Fruit fly (Drosophila melanogaster) whole organism, embryonic: ENCODE results near the gene Reck.

Source experiments
- ATbp ChIP-seq: fragments of 200-800 bp; sonication (Bioruptor generic); optimal IDR thresholded peaks from 2 replicates; lab custom pipeline; 2017; ENCODE audit warnings: missing biosample characterization, mild to moderate bottlenecking, missing genetic modification characterization, missing genetic modification reagents
- Asciz ChIP-seq: fragments of 200-800 bp; sonication (Bioruptor generic); optimal IDR thresholded peaks from 2 replicates; lab custom pipeline; 2017; ENCODE audit warnings: missing biosample characterization, mild to moderate bottlenecking, missing genetic modification characterization, missing genetic modification reagents
- Blimp-1 ChIP-seq: fragments of 200-800 bp; sonication (Bioruptor generic); optimal IDR thresholded peaks from 3 replicates; lab custom pipeline; 2018; ENCODE audit warnings: missing biosample characterization, missing genetic modification characterization, mild to moderate bottlenecking, moderate library complexity, missing genetic modification reagents
- BtbVII ChIP-seq: fragments of 200-800 bp; sonication (Bioruptor generic); optimal IDR thresholded peaks from 3 replicates; lab custom pipeline; 2017; ENCODE audit warnings: missing biosample characterization, mild to moderate bottlenecking, missing genetic modification characterization
- CG10543 ChIP-seq: fragments of 200-800 bp; sonication (Bioruptor generic); optimal IDR thresholded peaks from 3 replicates; lab custom pipeline; 2017; ENCODE audit warnings: missing biosample characterization, mild to moderate bottlenecking, missing genetic modification characterization, moderate library complexity
- CG11398 ChIP-seq: fragments of 200-800 bp; sonication (Bioruptor generic); optimal IDR thresholded peaks from 2 replicates; lab custom pipeline; 2016; ENCODE audit warnings: missing biosample characterization, missing genetic modification characterization
- CG12155 ChIP-seq: fragments of 200-800 bp; sonication (Bioruptor generic); optimal IDR thresholded peaks from 3 replicates; lab custom pipeline; 2016; ENCODE audit warnings: missing biosample characterization, missing genetic modification characterization
- CG13296 ChIP-seq: fragments of 200-800 bp; sonication (Bioruptor generic); optimal IDR thresholded peaks from 3 replicates; lab custom pipeline; 2018; ENCODE audit warnings: missing biosample characterization, mild to moderate bottlenecking, missing genetic modification characterization
- CG14050 ChIP-seq: fragments of 200-800 bp; sonication (Bioruptor generic); IDR thresholded peaks from 3 replicates; pipeline ENCODE4 v1.3.6; 2022; ENCODE audit warnings: missing biosample characterization, missing genetic modification characterization
- CG15269 ChIP-seq: fragments of 200-800 bp; sonication (Bioruptor generic); optimal IDR thresholded peaks from 2 replicates; lab custom pipeline; 2018; ENCODE audit warnings: missing biosample characterization, mild to moderate bottlenecking, missing genetic modification characterization, moderate library complexity
- CG17186 ChIP-seq: fragments of 200-800 bp; sonication (Bioruptor generic); optimal IDR thresholded peaks from 3 replicates; lab custom pipeline; 2017; ENCODE audit warnings: missing biosample characterization, missing genetic modification reagents, missing genetic modification characterization
- CG17328 ChIP-seq: fragments of 200-800 bp; sonication (Bioruptor generic); IDR thresholded peaks from 2 replicates; pipeline ENCODE4 v1.3.6; 2022; ENCODE audit warnings: missing biosample characterization, missing genetic modification characterization
- CG2712 ChIP-seq: fragments of 200-800 bp; optimal IDR thresholded peaks from 3 replicates; lab custom pipeline; 2019; ENCODE audit warnings: missing biosample characterization, mild to moderate bottlenecking, missing genetic modification characterization, moderate library complexity
- CG31388 ChIP-seq: fragments of 200-800 bp; sonication (Bioruptor generic); optimal IDR thresholded peaks from 2 replicates; lab custom pipeline; 2016; ENCODE audit warnings: missing biosample characterization, missing genetic modification characterization
- CG4282 ChIP-seq: fragments of 200-800 bp; sonication (Bioruptor generic); optimal IDR thresholded peaks from 2 replicates; lab custom pipeline; 2016; ENCODE audit warnings: missing biosample characterization, missing genetic modification characterization
- CG4707 ChIP-seq: fragments of 200-800 bp; sonication (Bioruptor generic); optimal IDR thresholded peaks from 2 replicates; lab custom pipeline; 2018; ENCODE audit warnings: missing biosample characterization, mild to moderate bottlenecking, missing genetic modification characterization, moderate library complexity
- CG6254 ChIP-seq: fragments of 200-800 bp; sonication (Bioruptor generic); optimal IDR thresholded peaks from 3 replicates; lab custom pipeline; 2017; ENCODE audit warnings: mild to moderate bottlenecking, missing biosample characterization, missing genetic modification reagents, missing genetic modification characterization
- CG7271 ChIP-seq: fragments of 200-800 bp; sonication (Bioruptor generic); optimal IDR thresholded peaks from 2 replicates; lab custom pipeline; 2018; ENCODE audit warnings: missing biosample characterization, mild to moderate bottlenecking, missing genetic modification characterization, moderate library complexity
- CG7963 ChIP-seq: fragments of 200-800 bp; sonication (Bioruptor generic); IDR thresholded peaks from 3 replicates; pipeline ENCODE4 v1.3.6; 2022; ENCODE audit warnings: missing biosample characterization, missing genetic modification characterization; ENCODE audit not compliant: partially characterized antibody
- CG8765 ChIP-seq: fragments of 200-800 bp; sonication (Bioruptor generic); IDR thresholded peaks from 2 replicates; pipeline ENCODE4 v1.3.6; 2022; ENCODE audit warnings: missing biosample characterization, missing genetic modification characterization
- CG9727 ChIP-seq: fragments of 200-800 bp; sonication (Bioruptor generic); optimal IDR thresholded peaks from 3 replicates; lab custom pipeline; 2017; ENCODE audit warnings: missing biosample characterization, mild to moderate bottlenecking, missing genetic modification characterization
- CG9797 ChIP-seq: fragments of 200-800 bp; sonication (Bioruptor generic); optimal IDR thresholded peaks from 3 replicates; lab custom pipeline; 2018; ENCODE audit warnings: missing biosample characterization, mild to moderate bottlenecking, missing genetic modification characterization
- Dip2 ChIP-seq: fragments of 200-800 bp; sonication (Bioruptor generic); IDR thresholded peaks from 2 replicates; pipeline ENCODE4 v1.3.6; 2022; ENCODE audit warnings: missing biosample characterization, missing genetic modification characterization
- Dip3 ChIP-seq: fragments of 200-800 bp; sonication (Bioruptor generic); optimal IDR thresholded peaks from 3 replicates; lab custom pipeline; 2016; ENCODE audit warnings: missing biosample characterization, missing genetic modification characterization
- Hand ChIP-seq: fragments of 200-800 bp; sonication (Bioruptor generic); optimal IDR thresholded peaks from 2 replicates; lab custom pipeline; 2017; ENCODE audit warnings: mild to moderate bottlenecking, missing biosample characterization, missing genetic modification reagents, missing genetic modification characterization
- HmgZ ChIP-seq: fragments of 200-800 bp; sonication (Bioruptor generic); optimal IDR thresholded peaks from 2 replicates; lab custom pipeline; 2018; ENCODE audit warnings: missing biosample characterization, mild to moderate bottlenecking, missing genetic modification characterization
- Hr39 ChIP-seq: fragments of >200 bp; optimal IDR thresholded peaks from 2 replicates; lab custom pipeline; 2017
- Meics ChIP-seq: fragments of 200-800 bp; sonication (Bioruptor generic); optimal IDR thresholded peaks from 2 replicates; lab custom pipeline; 2017; ENCODE audit warnings: missing biosample characterization, mild to moderate bottlenecking, missing genetic modification characterization
- NC2β ChIP-seq: fragments of 200-800 bp; sonication (Bioruptor generic); optimal IDR thresholded peaks from 2 replicates; lab custom pipeline; 2016; ENCODE audit warnings: missing biosample characterization, missing genetic modification characterization
- PHDP ChIP-seq: fragments of 200-800 bp; sonication (Bioruptor generic); optimal IDR thresholded peaks from 3 replicates; lab custom pipeline; 2018; ENCODE audit warnings: missing biosample characterization, mild to moderate bottlenecking, missing genetic modification characterization, moderate library complexity
- Sin3A ChIP-seq: fragments of >200 bp; optimal IDR thresholded peaks from 2 replicates; lab custom pipeline; 2018
- amos ChIP-seq: fragments of 200-800 bp; sonication (Bioruptor generic); IDR thresholded peaks from 2 replicates; pipeline ENCODE4 v1.3.6; 2022; ENCODE audit warnings: missing biosample characterization, missing genetic modification characterization; ENCODE audit not compliant: partially characterized antibody
- chm ChIP-seq: fragments of 200-800 bp; sonication (Bioruptor generic); IDR thresholded peaks from 2 replicates; pipeline ENCODE4 v1.3.6; 2022; ENCODE audit warnings: missing biosample characterization, missing genetic modification characterization
- croc ChIP-seq: fragments of 200-800 bp; sonication (Bioruptor generic); conservative IDR thresholded peaks from 3 replicates; pipeline ENCODE4 v1.3.6; 2022; ENCODE audit warnings: missing biosample characterization, missing genetic modification characterization
- dimm ChIP-seq: fragments of 200-800 bp; sonication (Bioruptor generic); IDR thresholded peaks from 2 replicates; pipeline ENCODE4 v1.3.6; 2022; ENCODE audit warnings: missing biosample characterization, missing genetic modification characterization
- exex ChIP-seq: fragments of 200-800 bp; sonication (Bioruptor generic); optimal IDR thresholded peaks from 4 replicates; lab custom pipeline; 2018; ENCODE audit warnings: missing biosample characterization, mild to moderate bottlenecking, missing genetic modification characterization, moderate library complexity
- fd64A ChIP-seq: fragments of 200-800 bp; sonication (Bioruptor generic); optimal IDR thresholded peaks from 3 replicates; lab custom pipeline; 2018; ENCODE audit warnings: missing biosample characterization, mild to moderate bottlenecking, missing genetic modification characterization
- gce ChIP-seq: fragments of 200-800 bp; sonication (Bioruptor generic); IDR thresholded peaks from 3 replicates; pipeline ENCODE4 v1.3.6; 2022; ENCODE audit warnings: missing biosample characterization, missing genetic modification characterization
- gfzf ChIP-seq: fragments of 200-800 bp; sonication (Bioruptor generic); optimal IDR thresholded peaks from 2 replicates; lab custom pipeline; 2016; ENCODE audit warnings: missing biosample characterization, mild to moderate bottlenecking, missing genetic modification characterization, moderate library complexity
- grau ChIP-seq: fragments of 200-800 bp; optimal IDR thresholded peaks from 3 replicates; lab custom pipeline; 2019; ENCODE audit warnings: missing biosample characterization, mild to moderate bottlenecking, missing genetic modification characterization, moderate library complexity
- her ChIP-seq: fragments of 200-800 bp; sonication (Bioruptor generic); optimal IDR thresholded peaks from 2 replicates; lab custom pipeline; 2016; ENCODE audit warnings: missing biosample characterization, missing genetic modification characterization
- lilli ChIP-seq: fragments of 200-800 bp; sonication (Bioruptor generic); optimal IDR thresholded peaks from 3 replicates; lab custom pipeline; 2016; ENCODE audit warnings: missing biosample characterization, missing genetic modification characterization
- maf-S ChIP-seq: fragments of 200-800 bp; sonication (Bioruptor generic); optimal IDR thresholded peaks from 2 replicates; lab custom pipeline; 2016; ENCODE audit warnings: missing biosample characterization, missing genetic modification characterization
- otp ChIP-seq: fragments of 200-800 bp; sonication (Bioruptor generic); IDR thresholded peaks from 3 replicates; pipeline ENCODE4, ENCODE4 v1.3.6; 2022; ENCODE audit warnings: missing biosample characterization, missing genetic modification characterization
- pho ChIP-seq: fragments of 200-800 bp; sonication (Bioruptor generic); optimal IDR thresholded peaks from 2 replicates; lab custom pipeline; 2016; ENCODE audit warnings: missing biosample characterization, missing genetic modification characterization
- sc ChIP-seq, 3 experiments: fragments of >200 bp in 2 of 3; fragments of 200-800 bp in 1 of 3; sonication (Bioruptor generic) in 1 of 3; optimal IDR thresholded peaks; 2 replicates in 2 of 3; 3 replicates in 1 of 3; lab custom pipeline; 2017; ENCODE audit warnings: mild to moderate bottlenecking in 1 of 3, missing biosample characterization in 1 of 3, missing genetic modification characterization in 1 of 3, missing genetic modification reagents in 1 of 3
- sqz ChIP-seq: fragments of 200-800 bp; sonication (Bioruptor generic); optimal IDR thresholded peaks from 3 replicates; lab custom pipeline; 2018; ENCODE audit warnings: missing biosample characterization, mild to moderate bottlenecking, missing genetic modification characterization
- tx ChIP-seq: fragments of 200-800 bp; sonication (Bioruptor generic); optimal IDR thresholded peaks from 2 replicates; lab custom pipeline; 2016; ENCODE audit warnings: missing biosample characterization, missing genetic modification characterization
- wdn ChIP-seq: fragments of 200-800 bp; sonication (Bioruptor generic); IDR thresholded peaks from 2 replicates; pipeline ENCODE4 v1.3.6; 2022; ENCODE audit warnings: missing biosample characterization, missing genetic modification characterization
- zen2 ChIP-seq: fragments of 200-800 bp; sonication (Bioruptor generic); IDR thresholded peaks from 3 replicates; pipeline ENCODE4 v1.3.6; 2022; ENCODE audit warnings: missing biosample characterization, missing genetic modification characterization; ENCODE audit not compliant: partially characterized antibody

Gene Reck

dm6 chr3L:14999284-15000019 lies 14.4 kb downstream of the Reck start, which contains the start of the genes mRpL39 and Prosbeta2 (continued):
- TF ChIP-seq gfzf, result no peak
- no peak for TF ChIP-seq CG11398 (GFP tag; lab: Kevin White, UChicago)
- no peak for TF ChIP-seq sqz
- TF ChIP-seq wdn (GFP tag; lab: Robert Waterston, UW), result 0 out of 2 replicates have a peak, but pooled peaks have one; percentile 41
- TF ChIP-seq amos (GFP tag; lab: Robert Waterston, UW), result peak; percentile 85
- no peak for TF ChIP-seq Hand (GFP tag; lab: Kevin White, UChicago)
- peak; percentile 49 for TF ChIP-seq Sin3A (lab: Kevin White, UChicago)
- TF ChIP-seq CG6254 (GFP tag; lab: Kevin White, UChicago), result no peak
- peak; percentile 77; the same call in 2 of the 3 replicates for TF ChIP-seq zen2 (GFP tag; lab: Robert Waterston, UW)
- peak; percentile 26; the same call in 1 of the 3 replicates for TF ChIP-seq croc (GFP tag; lab: Robert Waterston, UW)
- no peak for TF ChIP-seq pho
- peak; percentile 52 for TF ChIP-seq Asciz (GFP tag; lab: Kevin White, UChicago)
- no peak for TF ChIP-seq CG4282 (GFP tag; lab: Kevin White, UChicago)
- no peak; the same call in 1 of the 2 replicates for TF ChIP-seq CG17328
- no peak for TF ChIP-seq CG4707 (GFP tag; lab: Kevin White, UChicago)
- TF ChIP-seq CG8765 (GFP tag; lab: Robert Waterston, UW), result no peak
- peak; percentile 47 for TF ChIP-seq CG9727 (GFP tag; lab: Kevin White, UChicago)
- TF ChIP-seq CG15269, result no peak
- TF ChIP-seq CG2712 (tag; lab: Kevin White, UChicago), result peak; percentile 84
- no peak for TF ChIP-seq dimm (GFP tag; lab: Robert Waterston, UW)
- peak; percentile 14 for TF ChIP-seq CG31388
- TF ChIP-seq her (GFP tag; lab: Kevin White, UChicago), result no peak
- no peak for TF ChIP-seq maf-S (GFP tag; lab: Kevin White, UChicago)
- no peak for TF ChIP-seq CG13296 (GFP tag; lab: Kevin White, UChicago)
- TF ChIP-seq Dip3 (GFP tag; lab: Kevin White, UChicago), result no peak
- no peak for TF ChIP-seq CG9797 (GFP tag; lab: Kevin White, UChicago)
- TF ChIP-seq chm (GFP tag; lab: Robert Waterston, UW), result no peak
- TF ChIP-seq CG14050 (GFP tag; lab: Robert Waterston, UW), result peak; percentile 23; the same call in 1 of the 3 replicates
- TF ChIP-seq gce (GFP tag; lab: Robert Waterston, UW), result no peak
- TF ChIP-seq Dip2 (GFP tag; lab: Robert Waterston, UW), result no peak
- no peak for TF ChIP-seq CG17186 (GFP tag; lab: Kevin White, UChicago)
- no peak for TF ChIP-seq sc (optimal IDR thresholded peaks at IDR 0.05; lab: Kevin White, UChicago)
- TF ChIP-seq sc (GFP tag; optimal IDR thresholded peaks at IDR 0.05; lab: Kevin White, UChicago), result no peak
- TF ChIP-seq CG7963 (GFP tag; lab: Robert Waterston, UW), result peak; percentile 57; the same call in 2 of the 3 replicates
- no peak for TF ChIP-seq lilli (GFP tag; lab: Kevin White, UChicago)
- no peak for TF ChIP-seq CG12155 (GFP tag; lab: Kevin White, UChicago)
- TF ChIP-seq Blimp-1 (GFP tag; lab: Kevin White, UChicago), result peak; percentile 69
- TF ChIP-seq Hr39 (lab: Kevin White, UChicago), result no peak

- TF ChIP-seq BtbVII (GFP tag; lab: Kevin White, UChicago), result peak; percentile 50
- no peak for TF ChIP-seq CG7271 (tag; lab: Kevin White, UChicago)
- TF ChIP-seq tx (GFP tag; lab: Kevin White, UChicago), result no peak
- peak; percentile 16 for TF ChIP-seq fd64A (GFP tag; lab: Kevin White, UChicago)
- peak; percentile 0 for TF ChIP-seq ATbp
- peak; percentile 34 for TF ChIP-seq PHDP
- TF ChIP-seq Meics, result peak; percentile 20
- TF ChIP-seq sqz, result no peak
- no peak for TF ChIP-seq grau
- peak; percentile 20 for TF ChIP-seq HmgZ (tag; lab: Kevin White, UChicago)
- no peak for TF ChIP-seq NC2β (GFP tag; lab: Kevin White, UChicago)
- no peak for TF ChIP-seq otp
- peak; percentile 26 for TF ChIP-seq CG10543
- TF ChIP-seq exex (tag; lab: Kevin White, UChicago), result peak; percentile 6
These were observed 21.1 kb downstream of the Reck start for dm6 chr3L:14992807-14993206.
